Worm (Caenorhabditis elegans) whole organism, late embryonic: Measurements from ENCODE around the gene R07E3.1.

Experiments used
- C38D4.7 ChIP-seq: fragments of 200-800 bp; sonication (Bioruptor generic); optimal IDR thresholded peaks from 2 replicates; lab custom pipeline; 2018; ENCODE audit warnings: mild to moderate bottlenecking, missing genetic modification characterization, moderate library complexity, missing compliant biosample characterization
- F13H6.1 ChIP-seq: sonication (generic microtip); optimal IDR thresholded peaks from 2 replicates; lab custom pipeline; 2016; ENCODE audit warnings: missing genetic modification characterization, missing compliant biosample characterization
- K02D7.2 ChIP-seq: sonication (generic microtip); optimal IDR thresholded peaks from 2 replicates; lab custom pipeline; 2017; ENCODE audit warnings: mild to moderate bottlenecking, missing genetic modification characterization, missing compliant biosample characterization
- K09A11.1 ChIP-seq: sonication (generic microtip); optimal IDR thresholded peaks from 2 replicates; lab custom pipeline; 2017; ENCODE audit warnings: antibody characterized with exemption, mild to moderate bottlenecking, missing genetic modification characterization, missing compliant biosample characterization; ENCODE audit not compliant: insufficient read depth
- Y22D7AL.16 ChIP-seq: sonication (generic microtip); optimal IDR thresholded peaks from 2 replicates; lab custom pipeline; 2016; ENCODE audit warnings: missing genetic modification characterization, missing compliant biosample characterization
- ceh-14 ChIP-seq: sonication (generic microtip); optimal IDR thresholded peaks from 2 replicates; lab custom pipeline; 2016; ENCODE audit warnings: missing genotype, missing genetic modification characterization, missing compliant biosample characterization
- ceh-18 ChIP-seq: sonication (generic microtip); optimal IDR thresholded peaks from 2 replicates; lab custom pipeline; 2016; ENCODE audit warnings: missing genetic modification characterization, missing compliant biosample characterization
- ceh-19 ChIP-seq: fragments of 200-800 bp; sonication (Bioruptor generic); optimal IDR thresholded peaks from 2 replicates; lab custom pipeline; 2018; ENCODE audit warnings: mild to moderate bottlenecking, missing genetic modification characterization, missing compliant biosample characterization
- ceh-2 ChIP-seq: sonication (generic microtip); optimal IDR thresholded peaks from 2 replicates; lab custom pipeline; 2016; ENCODE audit warnings: missing genotype, missing genetic modification characterization, missing compliant biosample characterization
- ceh-22 ChIP-seq: sonication (generic microtip); optimal IDR thresholded peaks from 2 replicates; lab custom pipeline; 2017; ENCODE audit warnings: missing biosample characterization, missing genetic modification characterization
- ceh-24 ChIP-seq: sonication (generic microtip); optimal IDR thresholded peaks from 2 replicates; lab custom pipeline; 2016; ENCODE audit warnings: mild to moderate bottlenecking, missing genetic modification characterization, missing compliant biosample characterization
- ceh-45 ChIP-seq: fragments of 200-800 bp; sonication (Bioruptor generic); IDR thresholded peaks from 2 replicates; pipeline ENCODE4 v1.3.6; 2022; ENCODE audit warnings: missing genetic modification reagents, missing genetic modification characterization, missing compliant biosample characterization
- ceh-6 ChIP-seq: fragments of 200-800 bp; sonication (Bioruptor generic); optimal IDR thresholded peaks from 2 replicates; lab custom pipeline; 2018; ENCODE audit warnings: mild to moderate bottlenecking, missing genetic modification characterization, missing compliant biosample characterization
- dmd-4 ChIP-seq: sonication (generic microtip); optimal IDR thresholded peaks from 2 replicates; lab custom pipeline; 2016; ENCODE audit warnings: borderline replicate concordance, missing genetic modification characterization, missing compliant biosample characterization
- elt-2 ChIP-seq: sonication (generic microtip); optimal IDR thresholded peaks from 2 replicates; lab custom pipeline; 2016; ENCODE audit warnings: missing genetic modification reagents, missing genetic modification characterization, missing compliant biosample characterization
- elt-4 ChIP-seq: sonication (generic microtip); optimal IDR thresholded peaks from 2 replicates; lab custom pipeline; 2016; ENCODE audit warnings: missing genetic modification characterization, missing compliant biosample characterization
- eyg-1 ChIP-seq: sonication (generic microtip); optimal IDR thresholded peaks from 2 replicates; lab custom pipeline; 2016; ENCODE audit warnings: missing genotype, missing genetic modification characterization, missing compliant biosample characterization
- fax-1 ChIP-seq: sonication (generic microtip); optimal IDR thresholded peaks from 2 replicates; lab custom pipeline; 2016; ENCODE audit warnings: missing genotype, missing genetic modification characterization, missing compliant biosample characterization
- fkh-10 ChIP-seq: fragments of 150-350 bp; optimal IDR thresholded peaks from 2 replicates; lab custom pipeline; 2014; ENCODE audit warnings: missing biosample characterization, missing genetic modification reagents, missing genetic modification characterization
- fkh-6 ChIP-seq: sonication (generic microtip); optimal IDR thresholded peaks from 2 replicates; lab custom pipeline; 2016; ENCODE audit warnings: missing genetic modification characterization, missing compliant biosample characterization
- hlh-13 ChIP-seq: fragments of 200-800 bp; sonication (Bioruptor generic); optimal IDR thresholded peaks from 2 replicates; lab custom pipeline; 2018; ENCODE audit warnings: mild to moderate bottlenecking, missing genetic modification characterization, missing compliant biosample characterization
- hlh-30 ChIP-seq: sonication (generic microtip); optimal IDR thresholded peaks from 2 replicates; lab custom pipeline; 2017; ENCODE audit warnings: antibody characterized with exemption, missing genetic modification characterization, missing compliant biosample characterization; ENCODE audit not compliant: insufficient read depth
- hlh-6 ChIP-seq: sonication (generic microtip); optimal IDR thresholded peaks from 2 replicates; lab custom pipeline; 2016; ENCODE audit warnings: missing genotype, missing genetic modification characterization, missing compliant biosample characterization
- mec-3 ChIP-seq: sonication (generic microtip); optimal IDR thresholded peaks from 2 replicates; lab custom pipeline; 2016; ENCODE audit warnings: borderline replicate concordance, missing genetic modification characterization, missing compliant biosample characterization
- nfya-1 ChIP-seq: sonication (generic microtip); optimal IDR thresholded peaks from 2 replicates; lab custom pipeline; 2017; ENCODE audit warnings: missing genetic modification characterization, mild to moderate bottlenecking, missing compliant biosample characterization, antibody characterized with exemption, moderate library complexity
- nhr-232 ChIP-seq: sonication (generic microtip); optimal IDR thresholded peaks from 2 replicates; lab custom pipeline; 2016; ENCODE audit warnings: missing genetic modification characterization, missing compliant biosample characterization
- npax-4 ChIP-seq: sonication (generic microtip); optimal IDR thresholded peaks from 2 replicates; lab custom pipeline; 2016; ENCODE audit warnings: missing genetic modification characterization, missing compliant biosample characterization
- odd-2 ChIP-seq: sonication (generic microtip); optimal IDR thresholded peaks from 2 replicates; lab custom pipeline; 2017; ENCODE audit warnings: antibody characterized with exemption, mild to moderate bottlenecking, missing genetic modification characterization, missing compliant biosample characterization
- pag-3 ChIP-seq: sonication (generic microtip); optimal IDR thresholded peaks from 2 replicates; lab custom pipeline; 2016; ENCODE audit warnings: missing compliant biosample characterization, missing genetic modification characterization, borderline replicate concordance
- pat-9 ChIP-seq: fragments of 200-800 bp; sonication (Bioruptor generic); optimal IDR thresholded peaks from 2 replicates; lab custom pipeline; 2018; ENCODE audit warnings: mild to moderate bottlenecking, missing genetic modification characterization, moderate library complexity, missing compliant biosample characterization
- pha-4 ChIP-seq: fragments of 150-350 bp; optimal IDR thresholded peaks from 2 replicates; lab custom pipeline; 2018; ENCODE audit warnings: missing biosample characterization, missing genetic modification reagents, missing genetic modification characterization
- pqm-1 ChIP-seq: sonication (generic microtip); optimal IDR thresholded peaks from 2 replicates; lab custom pipeline; 2016; ENCODE audit warnings: missing genetic modification characterization, missing compliant biosample characterization
- pros-1 ChIP-seq: fragments of 150-350 bp; optimal IDR thresholded peaks from 2 replicates; lab custom pipeline; 2014; ENCODE audit warnings: missing biosample characterization, missing genetic modification reagents, missing genetic modification characterization
- sdc-2 ChIP-seq: sonication (generic microtip); optimal IDR thresholded peaks from 2 replicates; lab custom pipeline; 2016; ENCODE audit warnings: missing genotype, missing genetic modification characterization, missing compliant biosample characterization
- sox-4 ChIP-seq: sonication (generic microtip); optimal IDR thresholded peaks from 2 replicates; lab custom pipeline; 2017; ENCODE audit warnings: mild to moderate bottlenecking, missing genetic modification characterization, inconsistent platforms, missing compliant biosample characterization
- tbx-2 ChIP-seq: sonication (generic microtip); optimal IDR thresholded peaks from 2 replicates; lab custom pipeline; 2016; ENCODE audit warnings: missing genetic modification characterization, missing compliant biosample characterization
- tbx-7 ChIP-seq: sonication (generic microtip); optimal IDR thresholded peaks from 2 replicates; lab custom pipeline; 2016; ENCODE audit warnings: missing genotype, missing genetic modification characterization, missing compliant biosample characterization
- unc-3 ChIP-seq, 2 experiments: fragments of 200-800 bp in 1 of 2; sonication (Bioruptor generic) in 1 of 2; sonication (generic microtip) in 1 of 2; conservative IDR thresholded peaks in 1 of 2; optimal IDR thresholded peaks in 1 of 2; 2 replicates each; pipeline versions ENCODE4 v1.3.6 to Lab custom; 2016 to 2022; ENCODE audit warnings: missing compliant biosample characterization in 2 of 2, missing genetic modification characterization in 2 of 2, missing genetic modification reagents in 1 of 2
- unc-42 ChIP-seq: sonication (generic microtip); optimal IDR thresholded peaks from 2 replicates; lab custom pipeline; 2016; ENCODE audit warnings: missing genotype, missing genetic modification characterization, missing compliant biosample characterization
- unc-55 ChIP-seq: sonication (generic microtip); optimal IDR thresholded peaks from 2 replicates; lab custom pipeline; 2017; ENCODE audit warnings: missing biosample characterization, missing genetic modification reagents, missing genetic modification characterization
- ztf-16 ChIP-seq: sonication (generic microtip); optimal IDR thresholded peaks from 2 replicates; lab custom pipeline; 2017; ENCODE audit warnings: missing genetic modification characterization, missing compliant biosample characterization

Gene R07E3.1

DNA sequence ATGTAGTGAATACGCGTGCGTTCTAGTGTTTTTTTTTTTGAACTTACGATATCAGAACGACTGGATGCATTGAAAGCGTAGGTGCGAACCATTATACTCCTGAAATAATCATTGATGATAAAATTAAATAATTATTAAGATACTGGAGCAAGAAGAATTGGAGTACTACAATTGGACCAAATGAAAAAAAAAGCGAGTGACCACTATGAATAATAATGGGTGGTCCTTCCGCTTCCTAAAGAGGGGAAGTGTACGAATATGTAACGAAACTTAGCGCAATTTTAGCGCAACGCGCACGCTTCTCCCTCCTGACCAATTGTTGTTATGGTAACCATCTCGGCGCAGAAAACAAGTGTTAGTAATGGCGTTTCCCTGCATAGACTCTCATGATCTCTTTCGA lies 25.1 kb downstream of the R07E3.1 start, which contains the start of gene F41E7.9:
TSS of gene F41E7.9 (minus strand) at position 101 of the 400 bp plus-strand sequence.
- TF ChIP-seq elt-4 = no peak
- TF ChIP-seq nhr-232 (tag; lab: Kevin White, UChicago) = no peak
- TF ChIP-seq pag-3 (tag; lab: Kevin White, UChicago) = no peak
- TF ChIP-seq, all 69 proteins: peak for 0

DNA sequence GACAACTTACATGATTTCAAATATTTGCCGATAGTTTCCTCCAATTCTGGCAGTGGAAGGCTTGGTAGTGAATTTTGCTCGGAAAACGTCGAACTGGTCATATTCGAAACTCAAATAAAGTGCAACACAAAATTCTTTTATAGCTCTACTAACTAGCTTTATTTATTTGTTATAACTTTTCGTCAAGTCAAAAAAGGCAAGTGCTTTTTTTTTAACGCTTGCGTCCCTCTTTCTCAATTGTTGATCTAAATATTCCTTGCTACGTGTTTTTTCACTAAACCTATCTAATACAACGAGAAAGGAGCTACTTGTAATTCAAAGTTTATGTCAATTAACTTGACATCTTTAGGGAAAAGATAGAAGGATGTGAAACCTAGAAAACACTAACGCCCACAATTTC lies 30.6 kb downstream of the R07E3.1 start, which contains the start of gene F41E7.6:
TSS of gene F41E7.6 (minus strand) at position 101 of the 400 bp plus-strand sequence.
- TF ChIP-seq pag-3 (tag; lab: Kevin White, UChicago) (no peak), ceh-2 (tag; lab: Kevin White, UChicago) (no peak), unc-55 (GFP tag; lab: Kevin White, UChicago) (no peak), ceh-19 (no peak), ztf-16 (tag; lab: Kevin White, UChicago) (no peak), hlh-13 (GFP tag; lab: Kevin White, UChicago) (no peak), elt-2 (tag; lab: Kevin White, UChicago) (no peak), fkh-10 (GFP tag; lab: Kevin White, UChicago) (no peak), unc-3 (GFP tag; conservative IDR thresholded peaks at IDR 0.05; lab: Robert Waterston, UW) (no peak), unc-3 (tag; optimal IDR thresholded peaks at IDR 0.05; lab: Kevin White, UChicago) (no peak), eyg-1 (tag; lab: Kevin White, UChicago) (no peak), K09A11.1 (tag; lab: Kevin White, UChicago) (no peak), hlh-6 (tag; lab: Kevin White, UChicago) (no peak), unc-42 (tag; lab: Kevin White, UChicago) (no peak), fax-1 (tag; lab: Kevin White, UChicago) (no peak), dmd-4 (tag; lab: Kevin White, UChicago) (no peak)

DNA sequence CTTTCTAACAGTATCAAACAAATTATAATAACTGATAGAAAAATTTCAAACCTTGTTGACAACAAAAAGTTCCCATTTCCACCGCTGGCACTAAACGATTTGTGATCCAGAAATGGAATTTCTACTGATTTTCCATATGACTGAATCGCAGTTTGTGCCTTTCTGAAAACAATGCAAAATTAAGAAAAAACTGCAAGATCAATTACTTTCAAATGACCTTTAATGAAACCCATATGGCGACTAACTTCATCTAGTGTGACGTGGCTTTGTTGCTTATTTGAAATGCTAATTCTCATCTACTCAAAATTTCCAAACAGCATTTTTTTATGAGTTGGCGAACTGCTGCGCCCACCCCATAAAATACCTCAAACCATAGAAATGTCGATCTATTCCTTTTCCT lies 33.5 kb downstream of the R07E3.1 start, which contains the start of gene F41E7.7:
TSS of gene F41E7.7 (plus strand) at position 301 of the 400 bp plus-strand sequence.
- TF ChIP-seq fax-1 (tag; lab: Kevin White, UChicago) = no peak
- no peak for TF ChIP-seq ceh-18 (tag; lab: Kevin White, UChicago)
- no peak for TF ChIP-seq ceh-14 (tag; lab: Kevin White, UChicago)
- no peak for TF ChIP-seq pros-1
- no peak for TF ChIP-seq pat-9 (tag; lab: Kevin White, UChicago)
- no peak for TF ChIP-seq unc-55 (GFP tag; lab: Kevin White, UChicago)
- no peak for TF ChIP-seq unc-3 (GFP tag; conservative IDR thresholded peaks at IDR 0.05; lab: Robert Waterston, UW)
- TF ChIP-seq unc-3 (tag; optimal IDR thresholded peaks at IDR 0.05; lab: Kevin White, UChicago) = no peak

DNA sequence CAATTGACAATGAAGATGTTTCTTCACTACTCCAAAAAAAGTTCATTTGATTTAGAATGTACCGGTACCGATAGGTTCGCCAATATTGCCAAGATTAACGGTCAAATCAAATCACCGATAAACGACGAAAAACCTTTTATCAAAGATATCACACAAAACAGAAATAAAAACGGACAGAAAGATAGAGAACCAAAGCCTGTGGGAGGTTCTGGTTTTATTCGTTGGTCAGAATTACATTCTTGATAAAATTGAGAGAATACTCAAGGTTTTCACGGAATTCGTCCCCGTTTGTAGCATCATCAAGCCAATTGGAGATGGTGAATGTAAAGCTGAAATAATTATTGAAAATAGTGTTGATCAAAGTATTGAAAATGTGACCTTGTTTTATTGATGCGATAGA lies 34.0 kb downstream of the R07E3.1 start:
- TF ChIP-seq pha-4 (tag; lab: Kevin White, UChicago) (no peak), unc-42 (tag; lab: Kevin White, UChicago) (no peak), fkh-6 (tag; lab: Kevin White, UChicago) (no peak), fax-1 (tag; lab: Kevin White, UChicago) (no peak), odd-2 (tag; lab: Kevin White, UChicago) (no peak), hlh-30 (no peak), dmd-4 (tag; lab: Kevin White, UChicago) (no peak), ceh-18 (tag; lab: Kevin White, UChicago) (no peak), ceh-2 (tag; lab: Kevin White, UChicago) (no peak), sdc-2 (no peak), ceh-6 (GFP tag; lab: Kevin White, UChicago) (no peak), ceh-22 (no peak), ceh-24 (tag; lab: Kevin White, UChicago) (no peak), Y22D7AL.16 (no peak)
- TF ChIP-seq, all 69 proteins: peak for 0

DNA sequence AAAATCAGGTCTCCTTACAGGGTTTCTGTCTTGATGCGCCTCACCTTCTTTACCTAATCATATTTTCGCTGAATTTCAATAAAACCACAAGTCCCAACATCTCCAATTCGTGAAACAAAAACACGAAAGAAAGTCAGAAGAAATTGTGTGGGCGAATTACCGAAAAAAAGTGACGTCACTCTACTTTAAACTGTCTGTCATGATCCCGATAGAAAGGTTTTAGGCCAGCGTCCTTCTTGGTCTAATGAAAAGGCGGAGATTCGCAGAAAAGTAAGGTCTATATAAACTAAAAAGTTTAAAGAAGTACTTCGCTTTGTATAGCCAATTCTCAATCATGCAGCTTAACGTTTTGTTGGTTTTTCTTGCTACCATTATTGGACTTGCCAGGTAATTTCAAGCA lies 34.7 kb downstream of the R07E3.1 start, which contains the start of gene cnc-8:
TSS of gene cnc-8 (plus strand) at position 307 of the 400 bp plus-strand sequence.
- TF ChIP-seq eyg-1 (tag; lab: Kevin White, UChicago) (no peak), ceh-2 (tag; lab: Kevin White, UChicago) (no peak), F13H6.1 (tag; lab: Kevin White, UChicago) (no peak), ceh-45 (no peak), pqm-1 (tag; lab: Kevin White, UChicago) (no peak), tbx-2 (no peak), tbx-7 (no peak), K09A11.1 (tag; lab: Kevin White, UChicago) (no peak), sox-4 (no peak), nfya-1 (no peak), mec-3 (no peak), ztf-16 (tag; lab: Kevin White, UChicago) (no peak), C38D4.7 (GFP tag; lab: Kevin White, UChicago) (no peak), K02D7.2 (tag; lab: Kevin White, UChicago) (no peak), npax-4 (no peak), ceh-18 (tag; lab: Kevin White, UChicago) (no peak)
- TF ChIP-seq, all 69 proteins: peak for 0
